Worm (Caenorhabditis elegans) whole organism, L4/young adult: ENCODE data around the gene srx-17.

ENCODE experiments used
- W03F9.2 ChIP-seq: fragments of 150-350 bp; optimal IDR thresholded peaks from 2 replicates; lab custom pipeline; 2014; ENCODE audit warnings: missing biosample characterization, missing genetic modification characterization
- dao-5 ChIP-seq: sonication (generic microtip); optimal IDR thresholded peaks from 2 replicates; lab custom pipeline; 2016; ENCODE audit warnings: missing genotype, missing genetic modification characterization, moderate library complexity, missing compliant biosample characterization
- him-1 ChIP-seq: sonication (generic microtip); optimal IDR thresholded peaks from 2 replicates; lab custom pipeline; 2016; ENCODE audit warnings: missing genotype, missing genetic modification reagents, missing genetic modification characterization, missing compliant biosample characterization

- TF ChIP-seq W03F9.2 (no peak), dao-5 (tag; lab: Kevin White, UChicago) (no peak), him-1 (tag; lab: Kevin White, UChicago) (no peak)
These were observed 37.1 kb upstream of the srx-17 start, which contains the start of gene swan-2 for ce11 chrV:13803902-13804301.
